Worm (Caenorhabditis elegans): ENCODE data around the gene M176.4.

- TF ChIP-seq elt-4 (tag; optimal IDR thresholded peaks at IDR 0.05) (no peak), F13H6.1 (tag; optimal IDR thresholded peaks at IDR 0.05) (no peak), ztf-16 (tag; optimal IDR thresholded peaks at IDR 0.05) (no peak), T23F11.4 (GFP tag; optimal IDR thresholded peaks at IDR 0.05) (no peak), dmd-4 (tag; optimal IDR thresholded peaks at IDR 0.05; ENCODE audit: borderline replicate concordance) (no peak), fkh-10 (GFP tag; optimal IDR thresholded peaks at IDR 0.05) (no peak), unc-3 (GFP tag; conservative IDR thresholded peaks at IDR 0.05) (no peak), unc-3 (tag; optimal IDR thresholded peaks at IDR 0.05) (no peak)
Observed at ce11 chrII:9403846-9404245, 14.3 kb upstream of the M176.4 start, which contains the start of gene Y51B9A.5.
